Fruit fly (Drosophila melanogaster): ENCODE data around the gene MagR.
A peak's percentile ranks its signal among the peaks of the same experiment; 100 is the strongest.

DNA sequence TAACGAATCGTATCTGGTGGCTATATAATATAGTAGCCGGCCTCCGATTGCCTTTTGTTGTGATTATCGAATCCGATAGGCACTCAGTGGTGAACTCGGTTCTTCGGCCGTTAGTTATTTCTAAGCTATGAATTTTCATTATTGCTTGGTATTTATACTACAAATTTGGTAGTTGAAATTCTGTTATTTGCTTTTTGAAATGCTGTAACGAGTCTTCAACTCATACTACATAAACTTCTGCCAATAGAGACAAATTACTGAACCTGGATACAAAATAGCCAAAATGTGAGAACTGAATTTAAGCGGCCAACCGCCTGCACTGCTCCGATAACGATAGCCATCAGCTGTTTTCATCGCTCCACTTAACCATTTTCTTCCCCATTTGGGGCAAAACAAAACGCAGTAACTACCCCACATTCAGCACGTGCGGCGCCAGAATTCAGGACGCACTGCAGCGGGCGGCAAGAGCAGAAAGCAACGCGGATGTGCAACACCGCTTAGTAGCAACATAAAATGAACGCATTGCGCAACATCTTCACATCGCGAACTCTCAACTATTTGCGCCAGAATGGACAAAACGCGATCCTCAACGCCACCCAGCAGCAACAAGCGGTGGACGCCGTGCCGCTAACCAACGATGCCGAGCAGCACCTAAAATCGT, 5.0 kb downstream of the MagR start, which contains the start of the genes CG11679 and CG8206:
- no peak for TF ChIP-seq fd85E (GFP tag; optimal IDR thresholded peaks at IDR 0.05)
- no peak for TF ChIP-seq CG8119 (GFP tag; IDR thresholded peaks at IDR 0.05)
- TF ChIP-seq CG10669 (GFP tag; optimal IDR thresholded peaks at IDR 0.05), result no peak
- TF ChIP-seq Gug (GFP tag; IDR thresholded peaks at IDR 0.05), result no peak
- peak; percentile 39 for TF ChIP-seq CG32006 (GFP tag; optimal IDR thresholded peaks at IDR 0.05)
- no peak for TF ChIP-seq net (GFP tag; optimal IDR thresholded peaks at IDR 0.05)
- peak; percentile 46 for TF ChIP-seq Hr39 (GFP tag; optimal IDR thresholded peaks at IDR 0.05)
- peak; percentile 33 for TF ChIP-seq acj6 (GFP tag; optimal IDR thresholded peaks at IDR 0.05)
- TF ChIP-seq CG10631 (GFP tag; optimal IDR thresholded peaks at IDR 0.05), result peak; percentile 26
- TF ChIP-seq esn (GFP tag; optimal IDR thresholded peaks at IDR 0.05), result peak; percentile 50
- no peak for TF ChIP-seq Sox102F (GFP tag; optimal IDR thresholded peaks at IDR 0.05)

All from whole organism, prepupa.